Fruit fly (Drosophila melanogaster): ENCODE data around the gene mtg.

- TF ChIP-seq CG8478 (optimal IDR thresholded peaks at IDR 0.05) (no peak), CTCF (optimal IDR thresholded peaks at IDR 0.05) (no peak)
Observed at dm6 chr3R:8233864-8234263, 16.4 kb upstream of the mtg start.
